Worm (Caenorhabditis elegans): ENCODE data around the gene hum-4.

DNA sequence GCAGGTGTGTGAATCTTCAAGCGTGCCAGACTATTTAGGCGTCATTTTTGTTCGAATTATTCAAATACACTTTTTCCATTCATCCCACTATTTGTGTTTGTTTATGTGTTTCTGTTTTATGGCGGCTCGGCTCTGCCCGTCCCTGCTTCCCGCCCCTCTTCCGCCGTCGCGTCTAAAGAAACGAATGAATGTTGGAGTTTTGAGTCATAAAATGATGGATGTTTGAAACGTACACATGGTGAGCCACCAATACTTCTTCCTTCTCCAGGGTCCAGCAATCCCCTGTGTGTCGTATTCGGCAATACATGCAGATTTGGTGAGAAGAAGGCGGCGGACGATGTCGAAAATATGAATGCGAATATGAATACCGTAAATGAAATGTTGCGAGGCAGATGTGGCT lies 29.6 kb upstream of the hum-4 start:
- no peak for TF ChIP-seq cog-1 (tag; optimal IDR thresholded peaks at IDR 0.05)
- TF ChIP-seq T22C8.4 (GFP tag; IDR thresholded peaks at IDR 0.05) = no peak
- TF ChIP-seq flt-1 (GFP tag; IDR thresholded peaks at IDR 0.05) = no peak
- TF ChIP-seq ztf-29 (GFP tag; IDR thresholded peaks at IDR 0.05) = no peak
